Fruit fly (Drosophila melanogaster) whole organism, adult: ENCODE measurements around the gene CG5149.

ENCODE experiments used
- CG11617 ChIP-seq: fragments of 200-800 bp; sonication (Bioruptor generic); optimal IDR thresholded peaks from 2 replicates; lab custom pipeline; 2017; ENCODE audit warnings: mild to moderate bottlenecking, missing biosample characterization, missing genetic modification reagents, missing genetic modification characterization
- CG1620 ChIP-seq: fragments of 200-800 bp; sonication (Bioruptor generic); optimal IDR thresholded peaks from 2 replicates; lab custom pipeline; 2016; ENCODE audit warnings: missing biosample characterization, missing genetic modification characterization
- CG5204 ChIP-seq: fragments of 200-800 bp; sonication (Bioruptor generic); optimal IDR thresholded peaks from 2 replicates; lab custom pipeline; 2016; ENCODE audit warnings: missing biosample characterization, missing genetic modification characterization
- Clk ChIP-seq: fragments of 200-800 bp; sonication (Bioruptor generic); optimal IDR thresholded peaks from 2 replicates; lab custom pipeline; 2017; ENCODE audit warnings: missing biosample characterization, missing genetic modification characterization
- Crg-1 ChIP-seq: fragments of 200-800 bp; sonication (Bioruptor generic); optimal IDR thresholded peaks from 2 replicates; lab custom pipeline; 2016; ENCODE audit warnings: missing biosample characterization, missing genetic modification characterization
- bab1 ChIP-seq: fragments of 200-800 bp; sonication (Bioruptor generic); optimal IDR thresholded peaks from 3 replicates; lab custom pipeline; 2019; ENCODE audit warnings: missing biosample characterization, mild to moderate bottlenecking, missing genetic modification characterization, moderate library complexity
- cic ChIP-seq: fragments of 200-800 bp; sonication (Bioruptor generic); optimal IDR thresholded peaks from 2 replicates; lab custom pipeline; 2017; ENCODE audit warnings: missing biosample characterization, mild to moderate bottlenecking, missing genetic modification characterization, moderate library complexity
- cnc ChIP-seq, 2 experiments: fragments of >200 bp; optimal IDR thresholded peaks; 2 replicates each; lab custom pipeline; 2017
- tj ChIP-seq: fragments of 200-800 bp; sonication (Bioruptor generic); optimal IDR thresholded peaks from 3 replicates; lab custom pipeline; 2017; ENCODE audit warnings: missing biosample characterization, mild to moderate bottlenecking, missing genetic modification characterization, moderate library complexity

DNA sequence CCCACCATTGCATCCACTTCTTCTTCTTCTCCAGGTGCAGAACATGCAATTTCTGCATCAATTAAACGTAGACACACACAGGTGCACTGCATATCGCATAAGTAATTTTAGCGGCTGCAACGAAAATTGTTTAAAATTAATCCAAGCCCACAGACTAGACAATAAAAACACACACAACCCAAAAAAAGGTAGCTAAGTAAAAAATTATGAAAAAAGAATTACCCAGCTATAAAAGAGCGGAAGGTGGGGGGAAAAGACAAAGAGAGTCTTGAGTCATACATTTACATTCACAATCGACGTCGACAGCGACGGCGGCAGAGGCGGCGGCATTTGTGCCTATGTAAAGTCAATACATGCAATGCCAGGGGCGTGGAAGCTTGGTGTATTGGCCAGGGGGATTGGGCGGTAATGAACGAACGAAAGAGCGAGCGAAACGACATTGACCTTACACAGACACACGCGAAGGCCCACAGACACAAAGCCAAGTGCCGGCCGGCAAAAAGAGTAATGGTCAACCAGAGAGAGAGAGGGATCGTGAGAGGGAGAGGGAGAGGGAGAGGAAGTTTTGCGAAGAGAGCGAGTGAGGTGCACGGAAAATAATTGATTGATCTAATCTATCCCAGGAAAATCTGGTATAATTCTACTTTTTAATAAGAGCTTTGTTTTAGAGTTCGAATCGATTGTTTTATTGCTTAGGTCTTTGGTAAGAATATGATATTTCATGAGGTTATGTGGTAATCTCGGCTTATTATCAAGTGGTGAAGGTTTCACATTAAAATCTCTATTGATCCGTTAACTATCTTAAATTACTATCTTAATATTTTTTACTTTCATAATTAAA, 30.3 kb upstream of the CG5149 start:
- no peak for TF ChIP-seq CG1620 (GFP tag; lab: Kevin White, UChicago)
- peak; percentile 15 for TF ChIP-seq cic (GFP tag; lab: Kevin White, UChicago)
- TF ChIP-seq Crg-1, result no peak
- TF ChIP-seq bab1 (GFP tag; lab: Kevin White, UChicago), result peak; percentile 12
- TF ChIP-seq CG5204 (GFP tag; lab: Kevin White, UChicago), result no peak
- no peak for TF ChIP-seq cnc (optimal IDR thresholded peaks at IDR 0.05; lab: Kevin White, UChicago)
- TF ChIP-seq CG11617 (GFP tag; lab: Kevin White, UChicago), result no peak
- TF ChIP-seq tj, result peak; percentile 80
- no peak for TF ChIP-seq Clk (GFP tag; lab: Kevin White, UChicago)
